Fruit fly (Drosophila melanogaster) whole organism, embryonic: Measurements from ENCODE around the gene Gr97a.

ENCODE experiments used
- B-H2 ChIP-seq: fragments of 200-800 bp; sonication (Bioruptor generic); optimal IDR thresholded peaks from 2 replicates; lab custom pipeline; 2018; ENCODE audit warnings: missing biosample characterization, mild to moderate bottlenecking, missing genetic modification characterization
- BEAF-32 ChIP-seq: fragments of 200-800 bp; sonication (Bioruptor generic); optimal IDR thresholded peaks from 3 replicates; lab custom pipeline; 2017; ENCODE audit warnings: missing biosample characterization, missing genetic modification characterization, mild to moderate bottlenecking, moderate library complexity, missing genetic modification reagents
- C15 ChIP-seq: fragments of 200-800 bp; sonication (Bioruptor generic); IDR thresholded peaks from 3 replicates; pipeline ENCODE4 v1.3.6; 2022; ENCODE audit warnings: missing biosample characterization, missing genetic modification characterization
- CG10462 ChIP-seq: fragments of 200-800 bp; sonication (Bioruptor generic); optimal IDR thresholded peaks from 2 replicates; lab custom pipeline; 2016; ENCODE audit warnings: missing biosample characterization, missing genetic modification characterization
- CG11723 ChIP-seq: fragments of 200-800 bp; sonication (Bioruptor generic); optimal IDR thresholded peaks from 2 replicates; lab custom pipeline; 2017; ENCODE audit warnings: missing biosample characterization, mild to moderate bottlenecking, missing genetic modification characterization
- CG12071 ChIP-seq: fragments of 200-800 bp; sonication (Bioruptor generic); optimal IDR thresholded peaks from 3 replicates; lab custom pipeline; 2018; ENCODE audit warnings: missing biosample characterization, mild to moderate bottlenecking, missing genetic modification characterization
- CG12659 ChIP-seq: fragments of 200-800 bp; sonication (Bioruptor generic); optimal IDR thresholded peaks from 3 replicates; lab custom pipeline; 2017; ENCODE audit warnings: mild to moderate bottlenecking, missing biosample characterization, missing genetic modification reagents, missing genetic modification characterization
- CG14965 ChIP-seq: fragments of 200-800 bp; sonication (Bioruptor generic); optimal IDR thresholded peaks from 2 replicates; lab custom pipeline; 2016; ENCODE audit warnings: missing biosample characterization, missing genetic modification characterization, borderline replicate concordance
- CG17912 ChIP-seq: fragments of 200-800 bp; sonication (Bioruptor generic); optimal IDR thresholded peaks from 2 replicates; lab custom pipeline; 2018; ENCODE audit warnings: missing biosample characterization, mild to moderate bottlenecking, missing genetic modification characterization
- CG18262 ChIP-seq: fragments of 200-800 bp; optimal IDR thresholded peaks from 3 replicates; lab custom pipeline; 2019; ENCODE audit warnings: missing biosample characterization, mild to moderate bottlenecking, missing genetic modification characterization, moderate library complexity
- CG1832 ChIP-seq: fragments of 200-800 bp; sonication (Bioruptor generic); optimal IDR thresholded peaks from 2 replicates; lab custom pipeline; 2017; ENCODE audit warnings: missing biosample characterization, mild to moderate bottlenecking, missing genetic modification characterization, inconsistent platforms
- CG4730 ChIP-seq: fragments of 200-800 bp; sonication (Bioruptor generic); IDR thresholded peaks from 2 replicates; pipeline ENCODE4 v1.3.6; 2022; ENCODE audit warnings: missing biosample characterization, missing genetic modification characterization
- CG5953 ChIP-seq: fragments of 200-800 bp; sonication (Bioruptor generic); IDR thresholded peaks from 2 replicates; pipeline ENCODE4 v1.3.6; 2022; ENCODE audit warnings: missing biosample characterization, missing genetic modification characterization
- CG6689 ChIP-seq: fragments of 200-800 bp; sonication (Bioruptor generic); IDR thresholded peaks from 2 replicates; pipeline ENCODE4 v1.3.6; 2022; ENCODE audit warnings: missing biosample characterization, missing genetic modification characterization
- CG6854 ChIP-seq: fragments of 200-800 bp; sonication (Bioruptor generic); optimal IDR thresholded peaks from 3 replicates; lab custom pipeline; 2017; ENCODE audit warnings: missing biosample characterization, mild to moderate bottlenecking, missing genetic modification characterization
- CG7745 ChIP-seq: fragments of 200-800 bp; sonication (Bioruptor generic); optimal IDR thresholded peaks from 2 replicates; lab custom pipeline; 2018; ENCODE audit warnings: missing biosample characterization, mild to moderate bottlenecking, missing genetic modification characterization, moderate library complexity
- CG9876 ChIP-seq: fragments of 200-800 bp; sonication (Bioruptor generic); optimal IDR thresholded peaks from 2 replicates; lab custom pipeline; 2016; ENCODE audit warnings: missing biosample characterization, missing genetic modification characterization
- CrebB ChIP-seq: fragments of 200-800 bp; sonication (Bioruptor generic); optimal IDR thresholded peaks from 3 replicates; lab custom pipeline; 2018; ENCODE audit warnings: missing biosample characterization, mild to moderate bottlenecking, missing genetic modification characterization
- Dek ChIP-seq: fragments of 200-800 bp; sonication (Bioruptor generic); optimal IDR thresholded peaks from 3 replicates; lab custom pipeline; 2019; ENCODE audit warnings: missing biosample characterization, mild to moderate bottlenecking, missing genetic modification characterization, moderate library complexity
- Dref ChIP-seq: fragments of 200-800 bp; sonication (Bioruptor generic); IDR thresholded peaks from 2 replicates; pipeline ENCODE4 v1.3.6; 2022; ENCODE audit warnings: missing biosample characterization, missing genetic modification characterization
- Ets65A ChIP-seq: fragments of 200-800 bp; sonication (Bioruptor generic); peaks from one replicate; lab custom pipeline; 2016; ENCODE audit warnings: missing biosample characterization, missing genetic modification characterization
- Fer1 ChIP-seq: fragments of 200-800 bp; sonication (Bioruptor generic); optimal IDR thresholded peaks from 2 replicates; lab custom pipeline; 2017; ENCODE audit warnings: missing biosample characterization, mild to moderate bottlenecking, missing genetic modification characterization
- Fer2 ChIP-seq: fragments of 200-800 bp; sonication (Bioruptor generic); optimal IDR thresholded peaks from 2 replicates; lab custom pipeline; 2018; ENCODE audit warnings: missing biosample characterization, mild to moderate bottlenecking, missing genetic modification characterization, moderate library complexity
- Fer3 ChIP-seq: fragments of 200-800 bp; sonication (Bioruptor generic); optimal IDR thresholded peaks from 2 replicates; lab custom pipeline; 2018; ENCODE audit warnings: missing biosample characterization, mild to moderate bottlenecking, missing genetic modification characterization, moderate library complexity
- HmgD ChIP-seq: fragments of 200-800 bp; sonication (Bioruptor generic); optimal IDR thresholded peaks from 3 replicates; lab custom pipeline; 2016; ENCODE audit warnings: missing biosample characterization, missing genetic modification characterization
- Hr78 ChIP-seq, 2 experiments: fragments of 200-800 bp in 1 of 2; fragments of >200 bp in 1 of 2; sonication (Bioruptor generic) in 1 of 2; optimal IDR thresholded peaks; 2 replicates each; lab custom pipeline; 2017 to 2019; ENCODE audit warnings: missing biosample characterization in 2 of 2, missing genetic modification characterization in 2 of 2, mild to moderate bottlenecking in 1 of 2, moderate library complexity in 1 of 2
- Taf1 ChIP-seq: fragments of 200-800 bp; sonication (Bioruptor generic); IDR thresholded peaks from 2 replicates; pipeline ENCODE4 v1.3.6; 2022; ENCODE audit warnings: missing biosample characterization, missing genetic modification characterization
- chinmo ChIP-seq: fragments of 200-800 bp; sonication (Bioruptor generic); IDR thresholded peaks from 4 replicates; pipeline ENCODE4 v1.3.6; 2022; ENCODE audit warnings: missing biosample characterization, missing genetic modification characterization; ENCODE audit not compliant: partially characterized antibody
- chm ChIP-seq: fragments of 200-800 bp; sonication (Bioruptor generic); IDR thresholded peaks from 2 replicates; pipeline ENCODE4 v1.3.6; 2022; ENCODE audit warnings: missing biosample characterization, missing genetic modification characterization
- crc ChIP-seq: fragments of 200-800 bp; sonication (Bioruptor generic); optimal IDR thresholded peaks from 2 replicates; lab custom pipeline; 2016; ENCODE audit warnings: missing biosample characterization, missing genetic modification characterization
- croc ChIP-seq: fragments of 200-800 bp; sonication (Bioruptor generic); conservative IDR thresholded peaks from 3 replicates; pipeline ENCODE4 v1.3.6; 2022; ENCODE audit warnings: missing biosample characterization, missing genetic modification characterization
- dpn ChIP-seq, 2 experiments: fragments of 200-800 bp; sonication (Bioruptor generic); optimal IDR thresholded peaks; 3 replicates each; lab custom pipeline; 2016; ENCODE audit warnings: missing biosample characterization in 2 of 2, missing genetic modification characterization in 2 of 2
- eve ChIP-seq, 2 experiments: fragments of >200 bp; optimal IDR thresholded peaks; 2 replicates each; lab custom pipeline; 2017; ENCODE audit warnings: missing biosample characterization in 2 of 2, missing genetic modification characterization in 2 of 2
- ewg ChIP-seq: fragments of 200-800 bp; sonication (Bioruptor generic); optimal IDR thresholded peaks from 3 replicates; lab custom pipeline; 2017; ENCODE audit warnings: mild to moderate bottlenecking, missing biosample characterization, missing genetic modification reagents, missing genetic modification characterization
- eyg ChIP-seq: fragments of 200-800 bp; sonication (Bioruptor generic); optimal IDR thresholded peaks from 3 replicates; lab custom pipeline; 2016; ENCODE audit warnings: missing biosample characterization, missing genetic modification characterization
- fd102C ChIP-seq: fragments of 200-800 bp; sonication (Bioruptor generic); optimal IDR thresholded peaks from 2 replicates; lab custom pipeline; 2018; ENCODE audit warnings: missing biosample characterization, mild to moderate bottlenecking, missing genetic modification characterization, moderate library complexity
- lbe ChIP-seq: fragments of 200-800 bp; sonication (Bioruptor generic); optimal IDR thresholded peaks from 2 replicates; lab custom pipeline; 2016; ENCODE audit warnings: missing biosample characterization, mild to moderate bottlenecking, missing genetic modification characterization
- lmd ChIP-seq: fragments of 200-800 bp; sonication (Bioruptor generic); IDR thresholded peaks from 2 replicates; pipeline ENCODE4 v1.3.6; 2022; ENCODE audit warnings: missing biosample characterization, missing genetic modification characterization
- lola ChIP-seq, 3 experiments: fragments of >200 bp in 2 of 3; fragments of 200-800 bp in 1 of 3; sonication (Bioruptor generic) in 1 of 3; optimal IDR thresholded peaks; 2 replicates each; lab custom pipeline; 2017 to 2019; ENCODE audit warnings: missing biosample characterization in 3 of 3, missing genetic modification characterization in 3 of 3, mild to moderate bottlenecking in 1 of 3, moderate library complexity in 1 of 3
- nmo ChIP-seq: fragments of 200-800 bp; sonication (Bioruptor generic); optimal IDR thresholded peaks from 2 replicates; lab custom pipeline; 2018; ENCODE audit warnings: missing biosample characterization, mild to moderate bottlenecking, missing genetic modification characterization, moderate library complexity
- otp ChIP-seq: fragments of 200-800 bp; sonication (Bioruptor generic); IDR thresholded peaks from 3 replicates; pipeline ENCODE4, ENCODE4 v1.3.6; 2022; ENCODE audit warnings: missing biosample characterization, missing genetic modification characterization
- run ChIP-seq: fragments of 200-800 bp; sonication (Bioruptor generic); optimal IDR thresholded peaks from 3 replicates; lab custom pipeline; 2018; ENCODE audit warnings: missing biosample characterization, mild to moderate bottlenecking, missing genetic modification characterization
- sd ChIP-seq: fragments of 200-800 bp; sonication (Bioruptor generic); optimal IDR thresholded peaks from 3 replicates; lab custom pipeline; 2018; ENCODE audit warnings: missing biosample characterization, mild to moderate bottlenecking, missing genetic modification characterization, moderate library complexity
- sens ChIP-seq: fragments of 200-800 bp; sonication (Bioruptor generic); peaks from one replicate; lab custom pipeline; 2016; ENCODE audit warnings: missing biosample characterization, missing genetic modification characterization
- seq ChIP-seq: fragments of 200-800 bp; sonication (Bioruptor generic); IDR thresholded peaks from 2 replicates; pipeline ENCODE4 v1.3.6; 2022; ENCODE audit warnings: missing biosample characterization, missing genetic modification characterization
- shn ChIP-seq: fragments of 200-800 bp; sonication (Bioruptor generic); optimal IDR thresholded peaks from 3 replicates; lab custom pipeline; 2016; ENCODE audit warnings: missing biosample characterization, missing genetic modification characterization
- tll ChIP-seq, 2 experiments: fragments of 200-800 bp in 1 of 2; fragments of >200 bp in 1 of 2; sonication (Bioruptor generic) in 1 of 2; optimal IDR thresholded peaks; 2 replicates each; lab custom pipeline; 2017 to 2019; ENCODE audit warnings: missing biosample characterization in 2 of 2, missing genetic modification characterization in 2 of 2, mild to moderate bottlenecking in 1 of 2, moderate library complexity in 1 of 2
- tup ChIP-seq: fragments of 200-800 bp; sonication (Bioruptor generic); optimal IDR thresholded peaks from 2 replicates; lab custom pipeline; 2016; ENCODE audit warnings: missing biosample characterization, mild to moderate bottlenecking, missing genetic modification characterization, moderate library complexity
- zen2 ChIP-seq: fragments of 200-800 bp; sonication (Bioruptor generic); IDR thresholded peaks from 3 replicates; pipeline ENCODE4 v1.3.6; 2022; ENCODE audit warnings: missing biosample characterization, missing genetic modification characterization; ENCODE audit not compliant: partially characterized antibody
- zfh2 ChIP-seq: fragments of 200-800 bp; sonication (Bioruptor generic); optimal IDR thresholded peaks from 2 replicates; lab custom pipeline; 2016; ENCODE audit warnings: missing biosample characterization, missing genetic modification characterization

Gr97a gene

dm6 chr3R:26928424-26928823 lies 37.9 kb downstream of the Gr97a start (continued):
- no peak for TF ChIP-seq Taf1 (GFP tag; lab: Robert Waterston, UW)
- no peak for TF ChIP-seq eyg (GFP tag; lab: Kevin White, UChicago)
- no peak for TF ChIP-seq lmd (GFP tag; lab: Robert Waterston, UW)
- no peak for TF ChIP-seq chinmo
- TF ChIP-seq shn (GFP tag; lab: Kevin White, UChicago), result no peak
- no peak for TF ChIP-seq HmgD
- no peak for TF ChIP-seq CG9876 (GFP tag; lab: Kevin White, UChicago)
- peak; percentile 57 for TF ChIP-seq CrebB
- no peak for TF ChIP-seq croc (GFP tag; lab: Robert Waterston, UW)
- TF ChIP-seq Fer2, result peak; percentile 7
- peak in 1 of 2 experiments; percentile 18 for TF ChIP-seq Hr78 (GFP tag; optimal IDR thresholded peaks at IDR 0.05; lab: Kevin White, UChicago)
- peak; percentile 48 for TF ChIP-seq CG12659
- TF ChIP-seq Dref (GFP tag; lab: Robert Waterston, UW), result no peak
- TF ChIP-seq ewg (GFP tag; lab: Kevin White, UChicago), result peak; percentile 45
- peak; percentile 19 for TF ChIP-seq CG12071
- TF ChIP-seq CG18262 (tag; lab: Kevin White, UChicago), result peak; percentile 41
- TF ChIP-seq CG14965 (GFP tag; lab: Kevin White, UChicago), result no peak
- TF ChIP-seq sens (GFP tag; lab: Kevin White, UChicago), result peak; percentile 74
- no peak for TF ChIP-seq Ets65A
- peak; percentile 53 for TF ChIP-seq nmo
- no peak for TF ChIP-seq CG6854 (GFP tag; lab: Kevin White, UChicago)
- no peak for TF ChIP-seq CG6689
- peak; percentile 51 for TF ChIP-seq Fer1 (GFP tag; lab: Kevin White, UChicago)
- no peak for TF ChIP-seq BEAF-32
- no peak for TF ChIP-seq B-H2
- no peak for TF ChIP-seq CG10462
- TF ChIP-seq dpn (GFP tag; optimal IDR thresholded peaks at IDR 0.05; lab: Kevin White, UChicago), result peak in 1 of 2 experiments; percentile 46
- peak; percentile 77 for TF ChIP-seq lbe (GFP tag; lab: Kevin White, UChicago)
- peak; percentile 30; the same call in 1 of the 2 replicates for TF ChIP-seq CG4730
- TF ChIP-seq crc (GFP tag; lab: Kevin White, UChicago), result no peak
- TF ChIP-seq otp, result no peak
- TF ChIP-seq CG11723 (GFP tag; lab: Kevin White, UChicago), result peak; percentile 21
- no peak for TF ChIP-seq CG17912 (GFP tag; lab: Kevin White, UChicago)
- peak; percentile 40 for TF ChIP-seq Fer3 (tag; lab: Kevin White, UChicago)
- 0 out of 2 replicates have a peak, but pooled peaks have one; percentile 38 for TF ChIP-seq CG5953
- TF ChIP-seq lola (GFP tag; optimal IDR thresholded peaks at IDR 0.05; lab: Kevin White, UChicago), result peak in 1 of 3 experiments; percentile 18
- TF ChIP-seq Dek (tag; lab: Kevin White, UChicago), result peak; percentile 28
- TF ChIP-seq tll (GFP tag; optimal IDR thresholded peaks at IDR 0.05; lab: Kevin White, UChicago), result no peak
- no peak for TF ChIP-seq CG7745 (tag; lab: Kevin White, UChicago)
- TF ChIP-seq seq (GFP tag; lab: Robert Waterston, UW), result no peak; the same call in 1 of the 2 replicates
- no peak for TF ChIP-seq zfh2 (GFP tag; lab: Kevin White, UChicago)
- TF ChIP-seq run (tag; lab: Kevin White, UChicago), result peak; percentile 26
- no peak for TF ChIP-seq fd102C (GFP tag; lab: Kevin White, UChicago)
- TF ChIP-seq sd (tag; lab: Kevin White, UChicago), result peak; percentile 45
- TF ChIP-seq eve (GFP tag; optimal IDR thresholded peaks at IDR 0.05; lab: Kevin White, UChicago), result peak in 1 of 2 experiments; percentile 78
- no peak for TF ChIP-seq CG1832 (GFP tag; lab: Kevin White, UChicago)
- TF ChIP-seq C15 (GFP tag; lab: Robert Waterston, UW), result no peak
- TF ChIP-seq tup (GFP tag; lab: Kevin White, UChicago), result no peak
- no peak for TF ChIP-seq chm (GFP tag; lab: Robert Waterston, UW)
- no peak for TF ChIP-seq zen2
